Fruit fly (Drosophila melanogaster) whole organism, embryonic: ENCODE measurements around the gene SkpC.

Source experiments
- Bdp1 ChIP-seq: fragments of 200-800 bp; sonication (Bioruptor generic); optimal IDR thresholded peaks from 3 replicates; lab custom pipeline; 2016; ENCODE audit warnings: missing biosample characterization, missing genetic modification characterization
- Blimp-1 ChIP-seq: fragments of 200-800 bp; sonication (Bioruptor generic); optimal IDR thresholded peaks from 3 replicates; lab custom pipeline; 2018; ENCODE audit warnings: missing biosample characterization, missing genetic modification characterization, mild to moderate bottlenecking, moderate library complexity, missing genetic modification reagents
- CG10321 ChIP-seq: fragments of 200-800 bp; sonication (Bioruptor generic); IDR thresholded peaks from 2 replicates; pipeline ENCODE4 v1.3.6; 2022; ENCODE audit warnings: missing biosample characterization, missing genetic modification characterization
- CG11723 ChIP-seq: fragments of 200-800 bp; sonication (Bioruptor generic); optimal IDR thresholded peaks from 2 replicates; lab custom pipeline; 2017; ENCODE audit warnings: missing biosample characterization, mild to moderate bottlenecking, missing genetic modification characterization
- CG12071 ChIP-seq: fragments of 200-800 bp; sonication (Bioruptor generic); optimal IDR thresholded peaks from 3 replicates; lab custom pipeline; 2018; ENCODE audit warnings: missing biosample characterization, mild to moderate bottlenecking, missing genetic modification characterization
- CG12104 ChIP-seq: fragments of 200-800 bp; sonication (Bioruptor generic); optimal IDR thresholded peaks from 3 replicates; lab custom pipeline; 2016; ENCODE audit warnings: missing biosample characterization, missing genetic modification characterization
- CG12236 ChIP-seq: fragments of 200-800 bp; sonication (Bioruptor generic); optimal IDR thresholded peaks from 2 replicates; lab custom pipeline; 2016; ENCODE audit warnings: missing biosample characterization, missing genetic modification characterization
- CG14014 ChIP-seq: fragments of 200-800 bp; sonication (Bioruptor generic); IDR thresholded peaks from 2 replicates; pipeline ENCODE4 v1.3.6; 2022; ENCODE audit warnings: missing biosample characterization, missing genetic modification characterization
- CG14965 ChIP-seq: fragments of 200-800 bp; sonication (Bioruptor generic); optimal IDR thresholded peaks from 2 replicates; lab custom pipeline; 2016; ENCODE audit warnings: missing biosample characterization, missing genetic modification characterization, borderline replicate concordance
- CG30431 ChIP-seq: fragments of 200-800 bp; sonication (Bioruptor generic); optimal IDR thresholded peaks from 2 replicates; lab custom pipeline; 2017; ENCODE audit warnings: missing biosample characterization, missing genetic modification characterization
- CG3407 ChIP-seq: fragments of 200-800 bp; sonication (Bioruptor generic); optimal IDR thresholded peaks from 2 replicates; lab custom pipeline; 2018; ENCODE audit warnings: missing biosample characterization, mild to moderate bottlenecking, missing genetic modification characterization
- CG3838 ChIP-seq: fragments of 200-800 bp; sonication (Bioruptor generic); optimal IDR thresholded peaks from 3 replicates; lab custom pipeline; 2016; ENCODE audit warnings: missing biosample characterization, missing genetic modification characterization
- CG3995 ChIP-seq: fragments of 200-800 bp; sonication (Bioruptor generic); optimal IDR thresholded peaks from 3 replicates; lab custom pipeline; 2016; ENCODE audit warnings: missing biosample characterization, missing genetic modification characterization
- CG4424 ChIP-seq: fragments of 200-800 bp; sonication (Bioruptor generic); optimal IDR thresholded peaks from 3 replicates; lab custom pipeline; 2016; ENCODE audit warnings: missing biosample characterization, missing genetic modification characterization
- CG4820 ChIP-seq: fragments of 200-800 bp; sonication (Bioruptor generic); optimal IDR thresholded peaks from 3 replicates; lab custom pipeline; 2016; ENCODE audit warnings: missing biosample characterization, missing genetic modification characterization
- CG6791 ChIP-seq: fragments of 200-800 bp; sonication (Bioruptor generic); IDR thresholded peaks from 3 replicates; pipeline ENCODE4 v1.3.6; 2022; ENCODE audit warnings: missing biosample characterization, missing genetic modification characterization; ENCODE audit not compliant: partially characterized antibody
- CG6854 ChIP-seq: fragments of 200-800 bp; sonication (Bioruptor generic); optimal IDR thresholded peaks from 3 replicates; lab custom pipeline; 2017; ENCODE audit warnings: missing biosample characterization, mild to moderate bottlenecking, missing genetic modification characterization
- CG7357 ChIP-seq: fragments of 200-800 bp; sonication (Bioruptor generic); IDR thresholded peaks from 3 replicates; pipeline ENCODE4 v1.3.6; 2022; ENCODE audit warnings: missing biosample characterization, missing genetic modification characterization
- CG7372 ChIP-seq: fragments of 200-800 bp; sonication (Bioruptor generic); IDR thresholded peaks from 2 replicates; pipeline ENCODE4 v1.3.6; 2022; ENCODE audit warnings: missing biosample characterization, missing genetic modification characterization
- CG9876 ChIP-seq: fragments of 200-800 bp; sonication (Bioruptor generic); optimal IDR thresholded peaks from 2 replicates; lab custom pipeline; 2016; ENCODE audit warnings: missing biosample characterization, missing genetic modification characterization
- D19B ChIP-seq: fragments of 200-800 bp; sonication (Bioruptor generic); optimal IDR thresholded peaks from 2 replicates; lab custom pipeline; 2017; ENCODE audit warnings: missing biosample characterization, mild to moderate bottlenecking, missing genetic modification characterization
- Dek ChIP-seq: fragments of 200-800 bp; sonication (Bioruptor generic); optimal IDR thresholded peaks from 3 replicates; lab custom pipeline; 2019; ENCODE audit warnings: missing biosample characterization, mild to moderate bottlenecking, missing genetic modification characterization, moderate library complexity
- Drgx ChIP-seq: fragments of 200-800 bp; sonication (Bioruptor generic); IDR thresholded peaks from 2 replicates; pipeline ENCODE4 v1.3.6; 2022; ENCODE audit warnings: missing biosample characterization, missing genetic modification characterization
- Eip74EF ChIP-seq, 2 experiments: fragments of 200-800 bp in 1 of 2; fragments of >200 bp in 1 of 2; sonication (Bioruptor generic) in 1 of 2; optimal IDR thresholded peaks; 2 replicates each; lab custom pipeline; 2017 to 2019; ENCODE audit warnings: missing biosample characterization in 2 of 2, missing genetic modification characterization in 2 of 2, mild to moderate bottlenecking in 1 of 2, moderate library complexity in 1 of 2
- Fer1 ChIP-seq: fragments of 200-800 bp; sonication (Bioruptor generic); optimal IDR thresholded peaks from 2 replicates; lab custom pipeline; 2017; ENCODE audit warnings: missing biosample characterization, mild to moderate bottlenecking, missing genetic modification characterization
- Gsc ChIP-seq: fragments of 200-800 bp; sonication (Bioruptor generic); IDR thresholded peaks from 2 replicates; pipeline ENCODE4 v1.3.6; 2022; ENCODE audit warnings: missing biosample characterization, missing genetic modification characterization
- HmgD ChIP-seq: fragments of 200-800 bp; sonication (Bioruptor generic); optimal IDR thresholded peaks from 3 replicates; lab custom pipeline; 2016; ENCODE audit warnings: missing biosample characterization, missing genetic modification characterization
- Hr3 ChIP-seq: fragments of 200-800 bp; sonication (Bioruptor generic); optimal IDR thresholded peaks from 3 replicates; lab custom pipeline; 2016; ENCODE audit warnings: missing biosample characterization, missing genetic modification characterization
- Hr51 ChIP-seq, 2 experiments: fragments of 200-800 bp; sonication (Bioruptor generic); optimal IDR thresholded peaks; 2 replicates in 1 of 2; 3 replicates in 1 of 2; lab custom pipeline; 2016 to 2018; ENCODE audit warnings: missing biosample characterization in 2 of 2, missing genetic modification characterization in 2 of 2, mild to moderate bottlenecking in 1 of 2, moderate library complexity in 1 of 2
- Med ChIP-seq: fragments of 200-800 bp; sonication (Bioruptor generic); peaks from one replicate; lab custom pipeline; 2016; ENCODE audit warnings: missing biosample characterization, missing genetic modification characterization, mild to moderate bottlenecking, inconsistent platforms, moderate library complexity
- NC2α ChIP-seq: fragments of 200-800 bp; sonication (Bioruptor generic); optimal IDR thresholded peaks from 2 replicates; lab custom pipeline; 2016; ENCODE audit warnings: missing biosample characterization, missing genetic modification characterization
- Neu2 ChIP-seq: fragments of 200-800 bp; sonication (Bioruptor generic); optimal IDR thresholded peaks from 3 replicates; lab custom pipeline; 2016; ENCODE audit warnings: missing biosample characterization, missing genetic modification characterization, borderline replicate concordance
- Opbp ChIP-seq: fragments of 200-800 bp; sonication (Bioruptor generic); IDR thresholded peaks from 3 replicates; pipeline ENCODE4 v1.3.6; 2022; ENCODE audit warnings: missing biosample characterization, missing genetic modification characterization; ENCODE audit not compliant: partially characterized antibody
- Tbp ChIP-seq: fragments of >200 bp; optimal IDR thresholded peaks from 2 replicates; lab custom pipeline; 2018; ENCODE audit warnings: missing biosample characterization, missing genetic modification characterization
- amos ChIP-seq: fragments of 200-800 bp; sonication (Bioruptor generic); IDR thresholded peaks from 2 replicates; pipeline ENCODE4 v1.3.6; 2022; ENCODE audit warnings: missing biosample characterization, missing genetic modification characterization; ENCODE audit not compliant: partially characterized antibody
- aop ChIP-seq: fragments of 200-800 bp; sonication (Bioruptor generic); IDR thresholded peaks from 2 replicates; pipeline ENCODE4 v1.3.6; 2022; ENCODE audit warnings: missing biosample characterization, missing genetic modification characterization
- da ChIP-seq: fragments of 200-800 bp; sonication (Bioruptor generic); optimal IDR thresholded peaks from 2 replicates; lab custom pipeline; 2016; ENCODE audit warnings: missing biosample characterization, missing genetic modification characterization
- dati ChIP-seq: fragments of 200-800 bp; sonication (Bioruptor generic); IDR thresholded peaks from 2 replicates; pipeline ENCODE4 v1.3.6; 2022; ENCODE audit warnings: missing biosample characterization, missing genetic modification characterization
- eyg ChIP-seq: fragments of 200-800 bp; sonication (Bioruptor generic); optimal IDR thresholded peaks from 3 replicates; lab custom pipeline; 2016; ENCODE audit warnings: missing biosample characterization, missing genetic modification characterization
- fru ChIP-seq: fragments of >200 bp; optimal IDR thresholded peaks from 2 replicates; lab custom pipeline; 2017
- gsb ChIP-seq: fragments of 200-800 bp; sonication (Bioruptor generic); IDR thresholded peaks from 2 replicates; pipeline ENCODE4 v1.3.6; 2022; ENCODE audit warnings: missing biosample characterization, missing genetic modification characterization
- pan ChIP-seq, 4 experiments: fragments of >200 bp in 3 of 4; fragments of 200-800 bp in 1 of 4; sonication (Bioruptor generic) in 1 of 4; optimal IDR thresholded peaks in 3 of 4; IDR thresholded peaks in 1 of 4; 2 replicates each; pipeline versions ENCODE4 v1.3.6 to Lab custom; 2017 to 2022; ENCODE audit warnings: missing biosample characterization in 2 of 4, missing genetic modification characterization in 2 of 4, mixed read lengths in 1 of 4
- sisA ChIP-seq: fragments of 200-800 bp; sonication (Bioruptor generic); IDR thresholded peaks from 2 replicates; pipeline ENCODE4 v1.3.6; 2022; ENCODE audit warnings: missing biosample characterization, missing genetic modification characterization
- slou ChIP-seq: fragments of 200-800 bp; sonication (Bioruptor generic); optimal IDR thresholded peaks from 3 replicates; lab custom pipeline; 2016; ENCODE audit warnings: missing biosample characterization, missing genetic modification characterization
- stwl ChIP-seq: fragments of 200-800 bp; sonication (Bioruptor generic); optimal IDR thresholded peaks from 3 replicates; lab custom pipeline; 2018; ENCODE audit warnings: missing biosample characterization, mild to moderate bottlenecking, missing genetic modification characterization, moderate library complexity
- toy ChIP-seq: fragments of 200-800 bp; sonication (Bioruptor generic); IDR thresholded peaks from 2 replicates; pipeline ENCODE4 v1.3.6; 2022; ENCODE audit warnings: missing biosample characterization, missing genetic modification characterization
- trh ChIP-seq: fragments of 200-800 bp; sonication (Bioruptor generic); optimal IDR thresholded peaks from 2 replicates; lab custom pipeline; 2016; ENCODE audit warnings: missing biosample characterization, missing genetic modification characterization
- unpg ChIP-seq: fragments of 200-800 bp; sonication (Bioruptor generic); optimal IDR thresholded peaks from 3 replicates; lab custom pipeline; 2018; ENCODE audit warnings: missing biosample characterization, mild to moderate bottlenecking, missing genetic modification characterization, moderate library complexity

SkpC gene

DNA sequence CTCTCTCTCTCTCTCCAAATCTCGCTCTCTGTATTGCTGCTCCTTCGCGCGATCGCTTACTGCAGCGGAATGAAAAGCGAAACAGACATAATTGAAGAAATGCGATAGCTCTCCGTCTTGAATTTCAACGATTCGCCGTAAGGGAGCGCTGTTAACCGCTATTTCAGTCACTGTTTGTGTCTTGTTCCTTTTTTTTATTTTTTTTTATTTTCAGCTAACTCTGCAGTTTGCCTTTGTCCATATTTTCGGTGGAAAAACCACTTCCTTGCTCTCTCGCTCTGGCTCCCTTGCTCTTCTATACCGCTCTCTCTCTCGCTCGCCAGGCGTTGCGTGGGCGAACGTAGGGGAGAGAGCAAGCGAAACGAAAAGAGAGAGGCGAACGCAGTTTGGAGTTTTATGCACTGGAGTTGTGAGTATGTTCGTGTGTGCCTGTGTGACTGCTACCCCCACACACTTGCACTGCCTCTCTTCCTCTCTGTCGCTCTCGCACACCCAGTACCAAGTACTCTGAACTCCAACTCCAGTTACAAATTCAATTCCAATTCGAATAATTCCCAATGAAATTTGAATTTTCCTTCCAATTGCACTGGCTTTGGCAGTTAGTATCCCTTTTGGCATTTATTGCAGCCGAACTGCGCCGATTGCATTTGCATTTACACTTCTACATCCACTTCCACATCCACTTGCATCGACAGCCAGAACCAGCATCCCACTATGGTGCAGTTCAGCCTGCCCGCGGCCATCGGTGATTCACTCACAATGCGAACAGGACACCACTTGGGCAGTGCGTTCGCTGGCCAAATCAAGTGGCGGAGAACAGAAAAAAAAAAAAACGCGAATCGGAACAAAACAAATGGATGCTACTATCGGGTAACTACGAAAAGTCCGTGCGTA, 35.5 kb downstream of the SkpC start (continued):
- no peak for TF ChIP-seq gsb (GFP tag; lab: Robert Waterston, UW)
- no peak for TF ChIP-seq Drgx (GFP tag; lab: Robert Waterston, UW)
- no peak for TF ChIP-seq CG14014 (GFP tag; lab: Robert Waterston, UW)
- TF ChIP-seq Neu2 (GFP tag; lab: Kevin White, UChicago): no peak
- TF ChIP-seq amos: no peak
- no peak for TF ChIP-seq CG3407
- TF ChIP-seq Gsc (GFP tag; lab: Robert Waterston, UW): no peak

- TF ChIP-seq sisA (GFP tag; lab: Robert Waterston, UW): peak; percentile 17; the same call in 1 of the 2 replicates
- TF ChIP-seq CG11723 (GFP tag; lab: Kevin White, UChicago): no peak
- no peak for TF ChIP-seq pan (optimal IDR thresholded peaks at IDR 0.05; lab: Kevin White, UChicago)
- TF ChIP-seq pan (GFP tag; optimal IDR thresholded peaks at IDR 0.05 in 1 of 2, IDR thresholded peaks at IDR 0.05 in 1 of 2): peak in 1 of 2 experiments; percentile 13
- no peak for TF ChIP-seq toy (GFP tag; lab: Robert Waterston, UW)
- no peak for TF ChIP-seq fru (lab: Kevin White, UChicago)
- peak; percentile 40 for TF ChIP-seq eyg
- peak; percentile 95 for TF ChIP-seq Med
- TF ChIP-seq CG4424: no peak
- no peak for TF ChIP-seq CG9876 (GFP tag; lab: Kevin White, UChicago)
- TF ChIP-seq CG14965 (GFP tag; lab: Kevin White, UChicago): no peak
- no peak for TF ChIP-seq CG7372
- TF ChIP-seq CG3995 (GFP tag; lab: Kevin White, UChicago): no peak
- TF ChIP-seq CG30431 (GFP tag; lab: Kevin White, UChicago): no peak
- TF ChIP-seq Blimp-1 (GFP tag; lab: Kevin White, UChicago): no peak
- TF ChIP-seq slou (GFP tag; lab: Kevin White, UChicago): no peak
- peak in 1 of 2 experiments; percentile 60 for TF ChIP-seq Hr51 (GFP tag; optimal IDR thresholded peaks at IDR 0.05; lab: Kevin White, UChicago)
- TF ChIP-seq CG12236: peak; percentile 6
- TF ChIP-seq Bdp1 (GFP tag; lab: Kevin White, UChicago): peak; percentile 28
- TF ChIP-seq HmgD (GFP tag; lab: Kevin White, UChicago): peak; percentile 84
- TF ChIP-seq D19B (GFP tag; lab: Kevin White, UChicago): no peak
- TF ChIP-seq CG10321 (GFP tag; lab: Robert Waterston, UW): no peak
- no peak for TF ChIP-seq CG12071 (GFP tag; lab: Kevin White, UChicago)
- no peak for TF ChIP-seq trh (GFP tag; lab: Kevin White, UChicago)
- TF ChIP-seq Eip74EF (GFP tag; optimal IDR thresholded peaks at IDR 0.05; lab: Kevin White, UChicago): no peak
- peak; percentile 87 for TF ChIP-seq Opbp (GFP tag; lab: Robert Waterston, UW)
- peak; percentile 69 for TF ChIP-seq stwl (tag; lab: Kevin White, UChicago)
- no peak for TF ChIP-seq aop (GFP tag; lab: Robert Waterston, UW)
- no peak for TF ChIP-seq Dek (tag; lab: Kevin White, UChicago)
- TF ChIP-seq CG4820: no peak
- no peak for TF ChIP-seq unpg (GFP tag; lab: Kevin White, UChicago)
- TF ChIP-seq da (GFP tag; lab: Kevin White, UChicago): no peak
- no peak for TF ChIP-seq CG7357 (GFP tag; lab: Robert Waterston, UW)
- no peak for TF ChIP-seq CG12104
- no peak for TF ChIP-seq CG3838 (GFP tag; lab: Kevin White, UChicago)
- TF ChIP-seq dati (GFP tag; lab: Robert Waterston, UW): no peak
- TF ChIP-seq Hr3 (GFP tag; lab: Kevin White, UChicago): peak; percentile 22
- TF ChIP-seq Tbp (GFP tag; lab: Kevin White, UChicago): no peak
- no peak for TF ChIP-seq CG6854 (GFP tag; lab: Kevin White, UChicago)
- TF ChIP-seq Fer1 (GFP tag; lab: Kevin White, UChicago): peak; percentile 71
- peak; percentile 86 for TF ChIP-seq CG6791 (GFP tag; lab: Robert Waterston, UW)
- no peak for TF ChIP-seq NC2α
Measured at dm6 chrX:19851989-19852307, 36.1 kb downstream of the SkpC start, which contains the start of the genes pico and Nup205. pico (minus strand) TSS chrX:19852059. Nup205 (plus strand) TSS chrX:19852214.
